Fruit fly (Drosophila melanogaster) whole organism, embryonic: Measurements from ENCODE around the gene SIDL.

Source experiments
- Adf1 ChIP-seq: fragments of 200-800 bp; sonication (Bioruptor generic); IDR thresholded peaks from 2 replicates; pipeline ENCODE4 v1.3.6; 2022; ENCODE audit warnings: missing biosample characterization, missing genetic modification characterization
- BEAF-32 ChIP-seq: fragments of 200-800 bp; sonication (Bioruptor generic); optimal IDR thresholded peaks from 3 replicates; lab custom pipeline; 2017; ENCODE audit warnings: missing biosample characterization, missing genetic modification characterization, mild to moderate bottlenecking, moderate library complexity, missing genetic modification reagents
- Bteb2 ChIP-seq: fragments of 200-800 bp; sonication (Bioruptor generic); optimal IDR thresholded peaks from 2 replicates; lab custom pipeline; 2016; ENCODE audit warnings: missing biosample characterization, missing genetic modification characterization
- CG10431 ChIP-seq: fragments of 200-800 bp; sonication (Bioruptor generic); optimal IDR thresholded peaks from 3 replicates; lab custom pipeline; 2018; ENCODE audit warnings: missing biosample characterization, mild to moderate bottlenecking, missing genetic modification characterization
- CG11398 ChIP-seq: fragments of 200-800 bp; sonication (Bioruptor generic); optimal IDR thresholded peaks from 2 replicates; lab custom pipeline; 2016; ENCODE audit warnings: missing biosample characterization, missing genetic modification characterization
- CG11723 ChIP-seq: fragments of 200-800 bp; sonication (Bioruptor generic); optimal IDR thresholded peaks from 2 replicates; lab custom pipeline; 2017; ENCODE audit warnings: missing biosample characterization, mild to moderate bottlenecking, missing genetic modification characterization
- CG12299 ChIP-seq: fragments of 200-800 bp; sonication (Bioruptor generic); optimal IDR thresholded peaks from 2 replicates; lab custom pipeline; 2018; ENCODE audit warnings: missing biosample characterization, mild to moderate bottlenecking, missing genetic modification characterization
- CG13287 ChIP-seq: fragments of 200-800 bp; sonication (Bioruptor generic); IDR thresholded peaks from 2 replicates; pipeline ENCODE4 v1.3.6; 2022; ENCODE audit warnings: missing biosample characterization, missing genetic modification characterization; ENCODE audit not compliant: partially characterized antibody
- CG14965 ChIP-seq: fragments of 200-800 bp; sonication (Bioruptor generic); optimal IDR thresholded peaks from 2 replicates; lab custom pipeline; 2016; ENCODE audit warnings: missing biosample characterization, missing genetic modification characterization, borderline replicate concordance
- CG15073 ChIP-seq: fragments of 200-800 bp; sonication (Bioruptor generic); optimal IDR thresholded peaks from 2 replicates; lab custom pipeline; 2016; ENCODE audit warnings: missing biosample characterization, missing genetic modification characterization
- CG1529 ChIP-seq: fragments of 200-800 bp; sonication (Bioruptor generic); optimal IDR thresholded peaks from 3 replicates; lab custom pipeline; 2018; ENCODE audit warnings: missing biosample characterization, missing genetic modification characterization
- CG2120 ChIP-seq: fragments of 200-800 bp; sonication (Bioruptor generic); optimal IDR thresholded peaks from 3 replicates; lab custom pipeline; 2016; ENCODE audit warnings: missing biosample characterization, missing genetic modification characterization
- CG2712 ChIP-seq: fragments of 200-800 bp; optimal IDR thresholded peaks from 3 replicates; lab custom pipeline; 2019; ENCODE audit warnings: missing biosample characterization, mild to moderate bottlenecking, missing genetic modification characterization, moderate library complexity
- CG3065 ChIP-seq: fragments of 200-800 bp; sonication (Bioruptor generic); optimal IDR thresholded peaks from 2 replicates; lab custom pipeline; 2016; ENCODE audit warnings: missing biosample characterization, missing genetic modification characterization
- CG3163 ChIP-seq: fragments of 200-800 bp; sonication (Bioruptor generic); optimal IDR thresholded peaks from 3 replicates; lab custom pipeline; 2016; ENCODE audit warnings: missing biosample characterization, missing genetic modification characterization
- CG3726 ChIP-seq: fragments of 200-800 bp; sonication (Bioruptor generic); IDR thresholded peaks from 3 replicates; pipeline ENCODE4, ENCODE4 v1.3.6; 2022; ENCODE audit warnings: missing biosample characterization, missing genetic modification characterization
- CG3847 ChIP-seq: fragments of 200-800 bp; sonication (Bioruptor generic); IDR thresholded peaks from 2 replicates; pipeline ENCODE4 v1.3.6; 2022; ENCODE audit warnings: missing biosample characterization, missing genetic modification characterization
- CG4730 ChIP-seq: fragments of 200-800 bp; sonication (Bioruptor generic); IDR thresholded peaks from 2 replicates; pipeline ENCODE4 v1.3.6; 2022; ENCODE audit warnings: missing biosample characterization, missing genetic modification characterization
- CG6654 ChIP-seq: fragments of 200-800 bp; sonication (Bioruptor generic); optimal IDR thresholded peaks from 2 replicates; lab custom pipeline; 2017; ENCODE audit warnings: missing biosample characterization, mild to moderate bottlenecking, missing genetic modification characterization
- CG7357 ChIP-seq: fragments of 200-800 bp; sonication (Bioruptor generic); IDR thresholded peaks from 3 replicates; pipeline ENCODE4 v1.3.6; 2022; ENCODE audit warnings: missing biosample characterization, missing genetic modification characterization
- CG7928 ChIP-seq: fragments of 200-800 bp; sonication (Bioruptor generic); optimal IDR thresholded peaks from 2 replicates; lab custom pipeline; 2017; ENCODE audit warnings: missing biosample characterization, mild to moderate bottlenecking, missing genetic modification characterization
- CG8924 ChIP-seq: fragments of 200-800 bp; optimal IDR thresholded peaks from 3 replicates; lab custom pipeline; 2019; ENCODE audit warnings: missing biosample characterization, mild to moderate bottlenecking, missing genetic modification characterization, moderate library complexity
- CG9727 ChIP-seq: fragments of 200-800 bp; sonication (Bioruptor generic); optimal IDR thresholded peaks from 3 replicates; lab custom pipeline; 2017; ENCODE audit warnings: missing biosample characterization, mild to moderate bottlenecking, missing genetic modification characterization
- CHES-1-like ChIP-seq: fragments of 200-800 bp; sonication (Bioruptor generic); optimal IDR thresholded peaks from 2 replicates; lab custom pipeline; 2016; ENCODE audit warnings: missing biosample characterization, missing genetic modification characterization
- D ChIP-seq, 2 experiments: fragments of 200-800 bp in 1 of 2; fragments of >200 bp in 1 of 2; sonication (Bioruptor generic) in 1 of 2; optimal IDR thresholded peaks; 2 replicates in 1 of 2; 3 replicates in 1 of 2; lab custom pipeline; 2017; ENCODE audit warnings: mild to moderate bottlenecking in 1 of 2, missing biosample characterization in 1 of 2, missing genetic modification characterization in 1 of 2, missing genetic modification reagents in 1 of 2
- Dll ChIP-seq: fragments of 200-800 bp; sonication (Bioruptor generic); IDR thresholded peaks from 4 replicates; pipeline ENCODE4 v1.3.6; 2022; ENCODE audit warnings: missing biosample characterization, missing genetic modification characterization; ENCODE audit not compliant: partially characterized antibody
- Ets97D ChIP-seq: fragments of 200-800 bp; sonication (Bioruptor generic); optimal IDR thresholded peaks from 3 replicates; lab custom pipeline; 2016; ENCODE audit warnings: missing biosample characterization, missing genetic modification characterization
- GATAe ChIP-seq: fragments of 200-800 bp; sonication (Bioruptor generic); conservative IDR thresholded peaks from 2 replicates; pipeline ENCODE4 v1.3.6; 2022; ENCODE audit warnings: missing biosample characterization, missing genetic modification characterization
- Hey ChIP-seq: fragments of 200-800 bp; sonication (Bioruptor generic); optimal IDR thresholded peaks from 3 replicates; lab custom pipeline; 2018; ENCODE audit warnings: missing biosample characterization, mild to moderate bottlenecking, missing genetic modification characterization
- NfI ChIP-seq: fragments of 200-800 bp; sonication (Bioruptor generic); optimal IDR thresholded peaks from 3 replicates; lab custom pipeline; 2018; ENCODE audit warnings: missing biosample characterization, mild to moderate bottlenecking, missing genetic modification characterization, moderate library complexity
- Oli ChIP-seq: fragments of 200-800 bp; sonication (Bioruptor generic); optimal IDR thresholded peaks from 2 replicates; lab custom pipeline; 2018; ENCODE audit warnings: missing biosample characterization, mild to moderate bottlenecking, missing genetic modification characterization, moderate library complexity
- Ptx1 ChIP-seq: fragments of 200-800 bp; sonication (Bioruptor generic); IDR thresholded peaks from 2 replicates; pipeline ENCODE4 v1.3.6; 2022; ENCODE audit warnings: missing biosample characterization, missing genetic modification characterization
- Six4 ChIP-seq: fragments of 200-800 bp; sonication (Bioruptor generic); optimal IDR thresholded peaks from 2 replicates; lab custom pipeline; 2016; ENCODE audit warnings: missing biosample characterization, missing genetic modification characterization
- TFAM ChIP-seq: fragments of 200-800 bp; sonication (Bioruptor generic); optimal IDR thresholded peaks from 2 replicates; lab custom pipeline; 2017; ENCODE audit warnings: missing biosample characterization, missing genetic modification characterization, inconsistent platforms
- ab ChIP-seq: fragments of 200-800 bp; sonication (Bioruptor generic); optimal IDR thresholded peaks from 2 replicates; lab custom pipeline; 2016; ENCODE audit warnings: missing biosample characterization, missing genetic modification characterization
- bab2 ChIP-seq: fragments of 200-800 bp; sonication (Bioruptor generic); optimal IDR thresholded peaks from 2 replicates; lab custom pipeline; 2016; ENCODE audit warnings: missing biosample characterization, missing genetic modification characterization
- gro ChIP-seq: fragments of 200-800 bp; sonication (Bioruptor generic); optimal IDR thresholded peaks from 2 replicates; lab custom pipeline; 2016; ENCODE audit warnings: missing biosample characterization, missing genetic modification characterization
- gsb-n ChIP-seq: fragments of 200-800 bp; sonication (Bioruptor generic); optimal IDR thresholded peaks from 3 replicates; lab custom pipeline; 2018; ENCODE audit warnings: missing biosample characterization, mild to moderate bottlenecking, missing genetic modification characterization
- lmd ChIP-seq: fragments of 200-800 bp; sonication (Bioruptor generic); IDR thresholded peaks from 2 replicates; pipeline ENCODE4 v1.3.6; 2022; ENCODE audit warnings: missing biosample characterization, missing genetic modification characterization
- org-1 ChIP-seq: fragments of 200-800 bp; sonication (Bioruptor generic); optimal IDR thresholded peaks from 2 replicates; lab custom pipeline; 2017; ENCODE audit warnings: missing biosample characterization, missing genetic modification characterization
- pb ChIP-seq: fragments of 200-800 bp; sonication (Bioruptor generic); optimal IDR thresholded peaks from 3 replicates; lab custom pipeline; 2016; ENCODE audit warnings: missing biosample characterization, missing genetic modification characterization
- repo ChIP-seq: fragments of 200-800 bp; sonication (Bioruptor generic); optimal IDR thresholded peaks from 2 replicates; lab custom pipeline; 2016; ENCODE audit warnings: missing biosample characterization, missing genetic modification characterization
- sima ChIP-seq: fragments of 200-800 bp; sonication (Bioruptor generic); optimal IDR thresholded peaks from 2 replicates; lab custom pipeline; 2016; ENCODE audit warnings: missing biosample characterization, missing genetic modification characterization
- sisA ChIP-seq: fragments of 200-800 bp; sonication (Bioruptor generic); IDR thresholded peaks from 2 replicates; pipeline ENCODE4 v1.3.6; 2022; ENCODE audit warnings: missing biosample characterization, missing genetic modification characterization
- so ChIP-seq: fragments of 200-800 bp; sonication (Bioruptor generic); IDR thresholded peaks from 3 replicates; pipeline ENCODE4 v1.3.6; 2022; ENCODE audit warnings: missing biosample characterization, missing genetic modification characterization
- sqz ChIP-seq: fragments of 200-800 bp; sonication (Bioruptor generic); optimal IDR thresholded peaks from 3 replicates; lab custom pipeline; 2018; ENCODE audit warnings: missing biosample characterization, mild to moderate bottlenecking, missing genetic modification characterization
- sr ChIP-seq: fragments of 200-800 bp; sonication (Bioruptor generic); IDR thresholded peaks from 3 replicates; pipeline ENCODE4 v1.3.6; 2022; ENCODE audit warnings: missing biosample characterization, missing genetic modification characterization
- tgo ChIP-seq: fragments of 200-800 bp; sonication (Bioruptor generic); IDR thresholded peaks from 3 replicates; pipeline ENCODE4 v1.3.6; 2022; ENCODE audit warnings: missing biosample characterization, missing genetic modification characterization
- tna ChIP-seq: fragments of 200-800 bp; sonication (Bioruptor generic); IDR thresholded peaks from 2 replicates; pipeline ENCODE4 v1.3.6; 2022; ENCODE audit warnings: missing biosample characterization, missing genetic modification characterization; ENCODE audit not compliant: partially characterized antibody

SIDL gene

DNA sequence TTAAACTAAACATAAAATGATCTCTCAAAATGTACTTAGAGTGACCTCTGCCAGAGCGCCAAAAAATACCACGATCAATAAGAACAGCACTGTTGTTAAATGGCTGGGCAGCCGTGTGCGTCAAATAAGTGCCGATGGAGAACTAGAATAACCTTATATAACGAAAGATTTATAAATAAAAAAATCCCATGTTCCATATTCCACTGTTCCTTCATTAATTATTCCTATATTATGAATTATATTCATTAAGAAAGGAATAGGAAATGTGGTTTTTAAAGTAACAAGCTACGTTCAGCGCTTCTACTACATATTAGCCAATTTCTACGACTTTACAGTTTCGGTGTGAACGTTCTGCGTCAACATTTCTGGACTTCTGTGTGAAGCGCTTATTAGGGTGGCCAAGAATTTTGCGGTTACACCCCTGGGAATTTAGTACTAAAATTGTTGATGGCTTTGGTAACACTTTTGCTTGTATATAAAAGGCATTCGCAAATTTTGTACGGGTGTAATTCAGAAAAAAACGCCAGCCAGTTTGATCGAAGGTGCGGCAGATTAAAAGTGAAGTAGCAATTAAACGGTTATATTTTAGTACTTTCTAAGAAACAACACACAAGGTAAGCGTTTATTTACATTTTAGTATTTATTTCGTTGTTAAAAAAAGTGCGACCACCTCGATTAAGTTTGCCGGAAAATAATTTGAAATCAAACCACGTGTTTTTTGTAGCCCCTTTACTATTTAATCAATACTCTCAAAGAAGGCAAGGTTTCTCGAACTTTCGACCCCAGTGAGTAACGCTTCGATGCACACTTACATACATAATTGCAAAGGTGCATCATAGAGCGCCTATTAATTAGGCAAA, 23.7 kb upstream of the SIDL start, which contains the start of the genes tefu and Hsc70-4 (continued):
- TF ChIP-seq CG3065 (GFP tag; lab: Kevin White, UChicago) (peak; percentile 58), Bteb2 (GFP tag; lab: Kevin White, UChicago) (peak; percentile 61), Dll (GFP tag; lab: Robert Waterston, UW) (no peak), CG7928 (GFP tag; lab: Kevin White, UChicago) (peak; percentile 75), CG2712 (no peak), CG7357 (GFP tag; lab: Robert Waterston, UW) (peak; percentile 99), Adf1 (no peak; the same call in 1 of the 2 replicates), ab (GFP tag; lab: Kevin White, UChicago) (peak; percentile 77), CG2120 (peak; percentile 84), TFAM (GFP tag; lab: Kevin White, UChicago) (no peak), CG11398 (GFP tag; lab: Kevin White, UChicago) (no peak), Hey (tag; lab: Kevin White, UChicago) (no peak), CG10431 (GFP tag; lab: Kevin White, UChicago) (no peak), NfI (GFP tag; lab: Kevin White, UChicago) (peak; percentile 70), org-1 (GFP tag; lab: Kevin White, UChicago) (no peak), so (peak; percentile 62; the same call in 1 of the 3 replicates), CG15073 (no peak), gro (peak; percentile 4), GATAe (GFP tag; lab: Robert Waterston, UW) (no peak), CG13287 (GFP tag; lab: Robert Waterston, UW) (peak; percentile 31), sima (GFP tag; lab: Kevin White, UChicago) (peak; percentile 12), Oli (peak; percentile 69), Ets97D (GFP tag; lab: Kevin White, UChicago) (peak; percentile 72), Six4 (GFP tag; lab: Kevin White, UChicago) (peak; percentile 44), lmd (GFP tag; lab: Robert Waterston, UW) (peak; percentile 86), BEAF-32 (GFP tag; lab: Kevin White, UChicago) (peak; percentile 58), sr (GFP tag; lab: Robert Waterston, UW) (no peak; the same call in 2 of the 3 replicates), CG3847 (peak; percentile 88), CG1529 (GFP tag; lab: Kevin White, UChicago) (no peak), CG9727 (GFP tag; lab: Kevin White, UChicago) (peak; percentile 74), CG8924 (tag; lab: Kevin White, UChicago) (peak; percentile 46), D (optimal IDR thresholded peaks at IDR 0.05; lab: Kevin White, UChicago) (no peak), D (GFP tag; optimal IDR thresholded peaks at IDR 0.05; lab: Kevin White, UChicago) (peak; percentile 34), bab2 (GFP tag; lab: Kevin White, UChicago) (peak; percentile 55), CHES-1-like (GFP tag; lab: Kevin White, UChicago) (peak; percentile 52), tna (GFP tag; lab: Robert Waterston, UW) (peak; percentile 31; the same call in 1 of the 2 replicates), CG6654 (GFP tag; lab: Kevin White, UChicago) (peak; percentile 56), pb (no peak), CG3163 (GFP tag; lab: Kevin White, UChicago) (peak; percentile 53), sisA (GFP tag; lab: Robert Waterston, UW) (peak; percentile 90), tgo (GFP tag; lab: Robert Waterston, UW) (peak; percentile 80), sqz (peak; percentile 95), CG12299 (tag; lab: Kevin White, UChicago) (peak; percentile 27), gsb-n (peak; percentile 55), repo (GFP tag; lab: Kevin White, UChicago) (no peak), CG3726 (GFP tag; lab: Robert Waterston, UW) (peak; percentile 75; the same call in 2 of the 3 replicates), CG4730 (GFP tag; lab: Robert Waterston, UW) (peak; percentile 63), Ptx1 (GFP tag; lab: Robert Waterston, UW) (peak; percentile 84), CG14965 (GFP tag; lab: Kevin White, UChicago) (no peak), CG11723 (GFP tag; lab: Kevin White, UChicago) (peak; percentile 69)
